Worm (Caenorhabditis elegans) whole organism, L2 larva: Measurements from ENCODE around the gene hid-1.

Source experiments
- C34F6.9 ChIP-seq: fragments of 150-350 bp; optimal IDR thresholded peaks from 2 replicates; lab custom pipeline; 2014; ENCODE audit warnings: missing biosample characterization, missing genetic modification characterization
- F13H6.1 ChIP-seq: sonication (generic microtip); optimal IDR thresholded peaks from 2 replicates; lab custom pipeline; 2016; ENCODE audit warnings: missing genetic modification characterization, missing compliant biosample characterization
- R02D3.7 ChIP-seq: fragments of 150-350 bp; optimal IDR thresholded peaks from 2 replicates; lab custom pipeline; 2014; ENCODE audit warnings: missing biosample characterization, missing genetic modification characterization
- Y55F3AM.14 ChIP-seq: fragments of 200-800 bp; sonication (Bioruptor generic); optimal IDR thresholded peaks from 2 replicates; lab custom pipeline; 2018; ENCODE audit warnings: mild to moderate bottlenecking, missing genetic modification characterization, missing compliant biosample characterization
- ZK546.5 ChIP-seq: sonication (generic microtip); optimal IDR thresholded peaks from 2 replicates; lab custom pipeline; 2017; ENCODE audit warnings: missing biosample characterization, missing genetic modification characterization
- aly-2 ChIP-seq: fragments of 150-350 bp; optimal IDR thresholded peaks from 2 replicates; lab custom pipeline; 2014; ENCODE audit warnings: missing biosample characterization, missing genetic modification characterization
- blmp-1 ChIP-seq: sonication (generic microtip); optimal IDR thresholded peaks from 2 replicates; lab custom pipeline; 2017; ENCODE audit warnings: missing genetic modification characterization, mild to moderate bottlenecking, missing compliant biosample characterization, antibody characterized with exemption, moderate library complexity; ENCODE audit not compliant: insufficient read depth
- ceh-82 ChIP-seq: fragments of 150-350 bp; optimal IDR thresholded peaks from 2 replicates; lab custom pipeline; 2014; ENCODE audit warnings: missing biosample characterization, missing genetic modification characterization
- crh-2 ChIP-seq: sonication (generic microtip); optimal IDR thresholded peaks from 2 replicates; lab custom pipeline; 2017; ENCODE audit warnings: missing biosample characterization, missing genetic modification characterization
- dmd-4 ChIP-seq: sonication (generic microtip); optimal IDR thresholded peaks from 2 replicates; lab custom pipeline; 2017; ENCODE audit warnings: missing biosample characterization, missing genetic modification characterization
- egl-27 ChIP-seq: sonication (generic microtip); optimal IDR thresholded peaks from 3 replicates; lab custom pipeline; 2017; ENCODE audit warnings: missing biosample characterization, missing genetic modification reagents, missing genetic modification characterization
- fos-1 ChIP-seq: fragments of 150-350 bp; optimal IDR thresholded peaks from 2 replicates; lab custom pipeline; 2014; ENCODE audit warnings: missing biosample characterization, missing genetic modification characterization
- gmeb-1 ChIP-seq: fragments of 150-350 bp; optimal IDR thresholded peaks from 2 replicates; lab custom pipeline; 2014; ENCODE audit warnings: missing biosample characterization, missing genetic modification characterization
- lin-13 ChIP-seq: fragments of 150-350 bp; optimal IDR thresholded peaks from 2 replicates; lab custom pipeline; 2014; ENCODE audit warnings: missing biosample characterization, missing genetic modification reagents, missing genetic modification characterization
- lin-39 ChIP-seq: fragments of 150-350 bp; optimal IDR thresholded peaks from 2 replicates; lab custom pipeline; 2014; ENCODE audit warnings: missing biosample characterization, missing genetic modification reagents, missing genetic modification characterization
- lsy-2 ChIP-seq, 2 experiments: fragments of 150-350 bp in 1 of 2; sonication (generic microtip) in 1 of 2; optimal IDR thresholded peaks; 2 replicates each; lab custom pipeline; 2014 to 2017; ENCODE audit warnings: missing biosample characterization in 2 of 2, missing genetic modification characterization in 2 of 2
- mbf-1 ChIP-seq: sonication (generic microtip); optimal IDR thresholded peaks from 2 replicates; lab custom pipeline; 2017; ENCODE audit warnings: missing biosample characterization, missing genetic modification characterization
- mdl-1 ChIP-seq, 2 experiments: fragments of 150-350 bp in 1 of 2; sonication (generic microtip) in 1 of 2; optimal IDR thresholded peaks; 2 replicates each; lab custom pipeline; 2017; ENCODE audit warnings: missing biosample characterization in 2 of 2, missing genetic modification characterization in 2 of 2
- nhr-12 ChIP-seq: fragments of 150-350 bp; optimal IDR thresholded peaks from 2 replicates; lab custom pipeline; 2014; ENCODE audit warnings: missing biosample characterization, missing genetic modification characterization
- nhr-129 ChIP-seq: fragments of 150-350 bp; optimal IDR thresholded peaks from 2 replicates; lab custom pipeline; 2014; ENCODE audit warnings: missing biosample characterization, missing genetic modification characterization
- nhr-21 ChIP-seq: fragments of 150-350 bp; optimal IDR thresholded peaks from 2 replicates; lab custom pipeline; 2014; ENCODE audit warnings: missing biosample characterization, missing genetic modification characterization
- nhr-23 ChIP-seq: fragments of 150-350 bp; optimal IDR thresholded peaks from 2 replicates; lab custom pipeline; 2014; ENCODE audit warnings: missing biosample characterization, missing genetic modification reagents, missing genetic modification characterization
- nhr-25 ChIP-seq: fragments of 150-350 bp; sonication (generic microtip); optimal IDR thresholded peaks from 3 replicates; lab custom pipeline; 2014; ENCODE audit warnings: missing biosample characterization, missing genetic modification characterization
- nhr-77 ChIP-seq: fragments of 150-350 bp; optimal IDR thresholded peaks from 2 replicates; lab custom pipeline; 2014; ENCODE audit warnings: missing biosample characterization, missing genetic modification characterization
- sem-4 ChIP-seq: fragments of 150-350 bp; optimal IDR thresholded peaks from 2 replicates; lab custom pipeline; 2014; ENCODE audit warnings: missing biosample characterization, missing genetic modification reagents, missing genetic modification characterization
- skn-1 ChIP-seq: sonication (generic microtip); optimal IDR thresholded peaks from 2 replicates; lab custom pipeline; 2017; ENCODE audit warnings: missing biosample characterization, missing genetic modification characterization
- sma-3 ChIP-seq: sonication (generic microtip); optimal IDR thresholded peaks from 2 replicates; lab custom pipeline; 2016; ENCODE audit warnings: missing genetic modification reagents, missing genetic modification characterization, missing compliant biosample characterization
- sma-9 ChIP-seq, 2 experiments: fragments of 150-350 bp in 1 of 2; sonication (generic microtip) in 1 of 2; optimal IDR thresholded peaks; 2 replicates each; lab custom pipeline; 2014 to 2016; ENCODE audit warnings: missing genetic modification characterization in 2 of 2, mild to moderate bottlenecking in 1 of 2, missing biosample characterization in 1 of 2, missing compliant biosample characterization in 1 of 2, missing genetic modification reagents in 1 of 2, moderate library complexity in 1 of 2
- snpc-4 ChIP-seq: fragments of 150-350 bp; optimal IDR thresholded peaks from 2 replicates; lab custom pipeline; 2014; ENCODE audit warnings: missing biosample characterization, missing genetic modification characterization
- unc-39 ChIP-seq: fragments of 150-350 bp; optimal IDR thresholded peaks from 2 replicates; lab custom pipeline; 2014; ENCODE audit warnings: missing biosample characterization, missing genetic modification characterization
- unc-55 ChIP-seq: fragments of 150-350 bp; sonication (generic microtip); optimal IDR thresholded peaks from 3 replicates; lab custom pipeline; 2014; ENCODE audit warnings: missing biosample characterization, missing genetic modification reagents, missing genetic modification characterization
- unc-62 ChIP-seq: fragments of 150-350 bp; optimal IDR thresholded peaks from 2 replicates; lab custom pipeline; 2014; ENCODE audit warnings: missing biosample characterization, missing genetic modification reagents, missing genetic modification characterization
- zag-1 ChIP-seq: fragments of 150-350 bp; optimal IDR thresholded peaks from 2 replicates; lab custom pipeline; 2014; ENCODE audit warnings: missing biosample characterization, missing genetic modification characterization
- ztf-1 ChIP-seq: fragments of 200-800 bp; sonication (Bioruptor generic); conservative IDR thresholded peaks from 2 replicates; pipeline ENCODE4 v1.3.6; 2022; ENCODE audit warnings: missing genetic modification characterization, missing compliant biosample characterization
- ztf-11 ChIP-seq: sonication (generic microtip); optimal IDR thresholded peaks from 2 replicates; lab custom pipeline; 2017; ENCODE audit warnings: missing biosample characterization, missing genetic modification characterization
- ztf-4 ChIP-seq: fragments of 150-350 bp; optimal IDR thresholded peaks from 2 replicates; lab custom pipeline; 2014; ENCODE audit warnings: missing biosample characterization, missing genetic modification characterization

hid-1 gene

ce11 chrX:2522658-2523057 is 33.8 kb downstream of the hid-1 start:
- TF ChIP-seq skn-1 (tag; lab: Kevin White, UChicago) = no peak
- TF ChIP-seq, all 48 proteins: peak for 0

DNA sequence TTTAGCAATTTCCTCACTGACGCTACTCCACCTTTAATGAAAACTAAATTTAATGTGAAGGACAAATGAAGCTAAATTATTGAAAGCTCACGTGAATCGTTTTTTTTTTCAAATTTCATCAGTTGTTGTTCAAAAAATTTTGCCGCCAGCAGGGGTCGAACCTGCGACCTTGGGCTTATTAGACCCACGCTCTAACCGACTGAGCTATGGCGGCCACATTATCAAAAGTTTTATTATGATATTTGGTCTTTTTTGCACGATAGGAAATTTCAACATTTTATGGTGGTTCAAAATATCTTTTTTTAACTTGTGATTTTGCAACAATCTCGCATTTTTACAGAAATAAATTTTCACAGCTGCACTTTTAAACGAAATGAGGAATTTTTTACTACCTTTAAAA is 37.2 kb downstream of the hid-1 start:
- TF ChIP-seq mbf-1 (tag; lab: Kevin White, UChicago) (no peak), sem-4 (tag; lab: Kevin White, UChicago) (no peak), nhr-21 (tag; lab: Kevin White, UChicago) (no peak), nhr-129 (tag; lab: Kevin White, UChicago) (no peak)

DNA sequence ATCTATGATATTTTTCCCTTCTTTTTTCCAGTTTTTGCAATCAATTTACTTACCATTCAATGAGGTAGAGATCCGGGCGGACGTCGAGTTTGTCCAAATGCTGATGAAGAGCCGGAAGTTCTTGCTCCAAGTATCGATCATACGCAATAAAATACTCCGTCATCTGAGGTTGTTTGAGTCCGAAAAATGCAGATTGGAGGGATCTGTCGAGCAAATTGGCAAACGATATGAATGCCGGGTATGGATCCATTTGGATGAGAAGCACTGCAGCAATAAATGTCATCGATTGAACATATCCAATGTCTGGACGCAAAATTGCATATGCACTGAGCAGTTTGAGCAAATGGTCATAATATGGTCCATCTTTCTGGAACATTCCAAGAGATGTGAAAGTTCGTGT is 38.3 kb downstream of the hid-1 start:
- TF ChIP-seq unc-39 (tag; lab: Kevin White, UChicago) (no peak), sma-9 (GFP tag; optimal IDR thresholded peaks at IDR 0.05; lab: Kevin White, UChicago) (no peak), sma-9 (tag; optimal IDR thresholded peaks at IDR 0.05; lab: Kevin White, UChicago) (no peak), lin-13 (GFP tag; lab: Kevin White, UChicago) (no peak), gmeb-1 (tag; lab: Kevin White, UChicago) (no peak)

ce11 chrX:2527877-2528276 is 39.0 kb downstream of the hid-1 start:
- no peak for TF ChIP-seq zag-1
- TF ChIP-seq aly-2 (tag; lab: Kevin White, UChicago) = no peak
- no peak for TF ChIP-seq sem-4 (tag; lab: Kevin White, UChicago)
- TF ChIP-seq lin-13 (GFP tag; lab: Kevin White, UChicago) = peak; percentile 9
- TF ChIP-seq sma-3 (GFP tag; lab: Kevin White, UChicago) = peak; percentile 28
- no peak for TF ChIP-seq mbf-1 (tag; lab: Kevin White, UChicago)
- peak in 1 of 2 experiments; percentile 9 for TF ChIP-seq lsy-2 (tag; optimal IDR thresholded peaks at IDR 0.05; lab: Kevin White, UChicago)
- no peak for TF ChIP-seq nhr-25 (tag; lab: Kevin White, UChicago)
- no peak for TF ChIP-seq fos-1 (tag; lab: Kevin White, UChicago)
- no peak for TF ChIP-seq ceh-82 (tag; lab: Kevin White, UChicago)
- TF ChIP-seq ztf-1 (GFP tag; lab: Robert Waterston, UW) = no peak
- TF ChIP-seq mdl-1 (tag; optimal IDR thresholded peaks at IDR 0.05; lab: Kevin White, UChicago) = no peak
- TF ChIP-seq lin-39 (tag; lab: Kevin White, UChicago) = no peak
- no peak for TF ChIP-seq gmeb-1 (tag; lab: Kevin White, UChicago)
- no peak for TF ChIP-seq ztf-11 (tag; lab: Kevin White, UChicago)
- peak; percentile 53 for TF ChIP-seq sma-9 (GFP tag; optimal IDR thresholded peaks at IDR 0.05; lab: Kevin White, UChicago)
- TF ChIP-seq sma-9 (tag; optimal IDR thresholded peaks at IDR 0.05; lab: Kevin White, UChicago) = no peak
- no peak for TF ChIP-seq unc-39 (tag; lab: Kevin White, UChicago)
- peak; percentile 55 for TF ChIP-seq F13H6.1
- peak; percentile 39 for TF ChIP-seq nhr-129 (tag; lab: Kevin White, UChicago)
- no peak for TF ChIP-seq C34F6.9
- no peak for TF ChIP-seq nhr-23 (tag; lab: Kevin White, UChicago)
- TF ChIP-seq ZK546.5 (tag; lab: Kevin White, UChicago) = no peak
- no peak for TF ChIP-seq nhr-21 (tag; lab: Kevin White, UChicago)
- no peak for TF ChIP-seq skn-1 (tag; lab: Kevin White, UChicago)
- TF ChIP-seq unc-62 (GFP tag; lab: Kevin White, UChicago) = no peak
- no peak for TF ChIP-seq nhr-12 (tag; lab: Kevin White, UChicago)
- peak; percentile 4 for TF ChIP-seq unc-55 (GFP tag; lab: Kevin White, UChicago)
- no peak for TF ChIP-seq egl-27 (tag; lab: Kevin White, UChicago)
- TF ChIP-seq dmd-4 = no peak

DNA sequence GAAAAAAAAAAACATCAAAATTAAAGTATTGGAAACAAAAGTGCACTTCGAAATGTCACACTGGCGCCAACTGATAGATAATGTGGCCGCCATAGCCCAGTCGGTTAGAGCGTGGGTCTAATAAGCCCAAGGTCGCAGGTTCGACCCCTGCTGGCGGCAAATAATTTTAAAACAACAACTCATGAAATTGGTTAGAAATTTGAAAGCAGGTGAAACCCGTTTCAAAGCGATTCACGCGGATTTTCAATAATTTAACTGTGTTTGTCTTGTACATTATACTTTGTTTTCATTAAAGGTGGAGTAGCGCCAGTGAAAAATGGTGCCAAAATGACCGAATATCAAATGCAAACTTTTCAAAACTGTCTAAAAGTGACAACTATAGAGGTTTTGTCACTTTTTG is 42.4 kb downstream of the hid-1 start:
- TF ChIP-seq snpc-4 (tag; lab: Kevin White, UChicago) (no peak), nhr-77 (tag; lab: Kevin White, UChicago) (no peak), F13H6.1 (peak; percentile 39), lsy-2 (tag; optimal IDR thresholded peaks at IDR 0.05; lab: Kevin White, UChicago) (peak in 1 of 2 experiments; percentile 30), fos-1 (tag; lab: Kevin White, UChicago) (peak; percentile 48), nhr-21 (tag; lab: Kevin White, UChicago) (peak; percentile 34), nhr-129 (tag; lab: Kevin White, UChicago) (peak; percentile 20), mbf-1 (tag; lab: Kevin White, UChicago) (no peak), crh-2 (tag; lab: Kevin White, UChicago) (peak; percentile 54), sma-9 (GFP tag; optimal IDR thresholded peaks at IDR 0.05; lab: Kevin White, UChicago) (peak; percentile 51), sma-9 (tag; optimal IDR thresholded peaks at IDR 0.05; lab: Kevin White, UChicago) (no peak), ztf-4 (peak; percentile 34), R02D3.7 (tag; lab: Kevin White, UChicago) (no peak), Y55F3AM.14 (GFP tag; lab: Kevin White, UChicago) (peak; percentile 45), sma-3 (GFP tag; lab: Kevin White, UChicago) (peak; percentile 27), blmp-1 (tag; lab: Kevin White, UChicago) (peak; percentile 5)
